Fruit fly (Drosophila melanogaster): ENCODE measurements around the gene CG34165.

DNA sequence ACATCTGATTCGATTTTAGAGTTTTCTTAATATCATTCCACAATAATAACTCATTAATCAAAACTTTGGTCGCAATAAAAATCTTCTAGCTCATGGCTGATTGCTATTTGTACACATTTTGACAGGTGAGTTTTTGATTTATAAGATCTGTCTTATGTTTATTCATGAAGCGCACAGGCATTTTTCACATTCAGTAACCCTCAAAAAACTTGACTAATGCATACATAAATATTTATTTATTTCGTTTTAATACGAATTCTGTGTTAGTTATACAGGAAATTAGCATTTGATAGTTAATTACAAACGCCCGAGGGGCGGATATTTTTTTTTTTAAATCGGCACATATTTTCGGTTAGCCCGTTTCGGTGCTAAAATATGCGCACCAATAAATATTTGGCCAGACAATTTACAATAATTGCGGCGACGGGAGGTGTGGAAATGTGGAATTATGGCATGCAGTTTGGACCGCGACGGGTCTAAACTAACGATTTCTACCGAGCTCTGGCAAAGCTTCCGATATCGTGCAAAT is 33.1 kb upstream of the CG34165 start:
- TF ChIP-seq CG32121 (GFP tag; IDR thresholded peaks at IDR 0.05), result no peak
- TF ChIP-seq CG34367 (tag; optimal IDR thresholded peaks at IDR 0.05), result no peak
- TF ChIP-seq Snoo (tag; optimal IDR thresholded peaks at IDR 0.05), result no peak
- TF ChIP-seq EcR (GFP tag; optimal IDR thresholded peaks at IDR 0.05), result no peak
- TF ChIP-seq CG13204 (GFP tag; optimal IDR thresholded peaks at IDR 0.05), result no peak
- TF ChIP-seq CG12605 (GFP tag; IDR thresholded peaks at IDR 0.05), result no peak
- TF ChIP-seq CG14655 (GFP tag; optimal IDR thresholded peaks at IDR 0.05), result no peak
- TF ChIP-seq CG8159 (tag; optimal IDR thresholded peaks at IDR 0.05), result no peak
- TF ChIP-seq CG4496 (GFP tag; IDR thresholded peaks at IDR 0.05), result no peak
- no peak for TF ChIP-seq CG17806 (tag; optimal IDR thresholded peaks at IDR 0.05)
- TF ChIP-seq CG10348 (GFP tag; IDR thresholded peaks at IDR 0.05), result no peak
- no peak for TF ChIP-seq CG8301 (tag; optimal IDR thresholded peaks at IDR 0.05)
- TF ChIP-seq rn (GFP tag; IDR thresholded peaks at IDR 0.05), result no peak

Measured in whole organism, pupa.